Worm (Caenorhabditis elegans) whole organism, young adult: ENCODE results near the gene ZK632.11.

Experiments
- B0261.1 ChIP-seq: sonication (generic microtip); optimal IDR thresholded peaks from 2 replicates; lab custom pipeline; 2016; ENCODE audit warnings: mild to moderate bottlenecking, missing genetic modification characterization, moderate library complexity, missing compliant biosample characterization
- C06A6.2 ChIP-seq: fragments of 200-800 bp; sonication (Bioruptor generic); conservative IDR thresholded peaks from 2 replicates; pipeline ENCODE4 v1.3.6; 2022; ENCODE audit warnings: missing genetic modification characterization, missing compliant biosample characterization
- F23B12.7 ChIP-seq: sonication (generic microtip); optimal IDR thresholded peaks from 2 replicates; lab custom pipeline; 2017; ENCODE audit warnings: missing genetic modification characterization, mild to moderate bottlenecking, missing compliant biosample characterization, antibody characterized with exemption, moderate library complexity; ENCODE audit not compliant: insufficient read depth
- K11D2.4 ChIP-seq: fragments of 200-800 bp; sonication (Bioruptor generic); IDR thresholded peaks from 2 replicates; pipeline ENCODE4 v1.3.6; 2022; ENCODE audit warnings: missing genetic modification reagents, missing genetic modification characterization, missing compliant biosample characterization
- K12H6.12 ChIP-seq: fragments of 200-800 bp; sonication (Bioruptor generic); optimal IDR thresholded peaks from 2 replicates; lab custom pipeline; 2018; ENCODE audit warnings: mild to moderate bottlenecking, missing genetic modification characterization, missing compliant biosample characterization
- T26A5.8 ChIP-seq: sonication (generic microtip); optimal IDR thresholded peaks from 2 replicates; lab custom pipeline; 2016; ENCODE audit warnings: missing genetic modification characterization, missing compliant biosample characterization
- Y53F4B.3 ChIP-seq: fragments of 200-800 bp; sonication (Bioruptor generic); IDR thresholded peaks from 2 replicates; pipeline ENCODE4 v1.3.6; 2022; ENCODE audit warnings: missing genetic modification reagents, missing genetic modification characterization, missing compliant biosample characterization
- aptf-3 ChIP-seq: fragments of 200-800 bp; sonication (Bioruptor generic); IDR thresholded peaks from 2 replicates; pipeline ENCODE4 v1.3.6; 2022; ENCODE audit warnings: missing genetic modification characterization, missing compliant biosample characterization
- attf-3 ChIP-seq: fragments of 200-800 bp; sonication (Bioruptor generic); conservative IDR thresholded peaks from 2 replicates; pipeline ENCODE4 v1.3.6; 2022; ENCODE audit warnings: missing genetic modification reagents, missing genetic modification characterization, missing compliant biosample characterization
- bed-1 ChIP-seq: fragments of 200-800 bp; sonication (Bioruptor generic); IDR thresholded peaks from 2 replicates; pipeline ENCODE4 v1.3.6; 2022; ENCODE audit warnings: missing genetic modification reagents, missing genetic modification characterization, missing compliant biosample characterization
- bed-2 ChIP-seq: fragments of 200-800 bp; sonication (Bioruptor generic); IDR thresholded peaks from 2 replicates; pipeline ENCODE4 v1.3.6; 2022; ENCODE audit warnings: missing genetic modification reagents, missing genetic modification characterization, missing compliant biosample characterization
- cebp-2 ChIP-seq: fragments of 200-800 bp; sonication (Bioruptor generic); IDR thresholded peaks from 2 replicates; pipeline ENCODE4 v1.3.6; 2022; ENCODE audit warnings: missing genetic modification characterization, missing compliant biosample characterization
- ceh-27 ChIP-seq: fragments of 200-800 bp; sonication (Bioruptor generic); optimal IDR thresholded peaks from 2 replicates; lab custom pipeline; 2018; ENCODE audit warnings: mild to moderate bottlenecking, missing genetic modification characterization, moderate library complexity, missing compliant biosample characterization
- ceh-91 ChIP-seq: fragments of 200-800 bp; sonication (Bioruptor generic); IDR thresholded peaks from 2 replicates; pipeline ENCODE4 v1.3.6; 2022; ENCODE audit warnings: missing genetic modification reagents, missing genetic modification characterization, missing compliant biosample characterization
- die-1 ChIP-seq: sonication (generic microtip); optimal IDR thresholded peaks from 2 replicates; lab custom pipeline; 2016; ENCODE audit warnings: missing genotype, mild to moderate bottlenecking, missing genetic modification characterization, missing compliant biosample characterization
- dpff-1 ChIP-seq: sonication (generic microtip); optimal IDR thresholded peaks from 2 replicates; lab custom pipeline; 2017; ENCODE audit warnings: mild to moderate bottlenecking, missing genetic modification characterization, missing compliant biosample characterization
- dpl-1 ChIP-seq: fragments of 150-350 bp; optimal IDR thresholded peaks from 2 replicates; lab custom pipeline; 2014; ENCODE audit warnings: missing biosample characterization, missing genetic modification reagents, missing genetic modification characterization
- him-1 ChIP-seq: sonication (generic microtip); optimal IDR thresholded peaks from 2 replicates; lab custom pipeline; 2016; ENCODE audit warnings: missing genotype, missing genetic modification reagents, missing genetic modification characterization, missing compliant biosample characterization
- hlh-26 ChIP-seq: fragments of 200-800 bp; sonication (Bioruptor generic); conservative IDR thresholded peaks from 2 replicates; pipeline ENCODE4 v1.3.6; 2022; ENCODE audit warnings: missing genetic modification reagents, missing genetic modification characterization, missing compliant biosample characterization
- hrde-1 ChIP-seq: sonication (generic microtip); optimal IDR thresholded peaks from 2 replicates; lab custom pipeline; 2016; ENCODE audit warnings: missing genetic modification characterization, mild to moderate bottlenecking, missing compliant biosample characterization, moderate library complexity, missing genotype, missing genetic modification reagents, borderline replicate concordance
- lag-1 ChIP-seq: fragments of 200-800 bp; sonication (Bioruptor generic); IDR thresholded peaks from 2 replicates; pipeline ENCODE4 v1.3.6; 2022; ENCODE audit warnings: missing genetic modification reagents, missing genetic modification characterization, missing compliant biosample characterization
- lsl-1 ChIP-seq: fragments of 200-800 bp; sonication (Bioruptor generic); optimal IDR thresholded peaks from 2 replicates; lab custom pipeline; 2018; ENCODE audit warnings: mild to moderate bottlenecking, missing genetic modification characterization, moderate library complexity, missing compliant biosample characterization
- madf-10 ChIP-seq: sonication (generic microtip); optimal IDR thresholded peaks from 2 replicates; lab custom pipeline; 2016; ENCODE audit warnings: mild to moderate bottlenecking, missing genetic modification characterization, missing compliant biosample characterization
- madf-3 ChIP-seq: fragments of 200-800 bp; sonication (Bioruptor generic); IDR thresholded peaks from 2 replicates; pipeline ENCODE4 v1.3.6; 2022; ENCODE audit warnings: missing genetic modification reagents, missing genetic modification characterization, missing compliant biosample characterization
- mel-28 ChIP-seq: sonication (generic microtip); optimal IDR thresholded peaks from 2 replicates; lab custom pipeline; 2016; ENCODE audit warnings: borderline replicate concordance, mild to moderate bottlenecking, missing genetic modification characterization, missing compliant biosample characterization
- nfya-2 ChIP-seq: fragments of 200-800 bp; sonication (Bioruptor generic); IDR thresholded peaks from 2 replicates; pipeline ENCODE4 v1.3.6; 2022; ENCODE audit warnings: missing genetic modification reagents, missing genetic modification characterization, missing compliant biosample characterization
- nfyb-1 ChIP-seq: fragments of 200-800 bp; sonication (Bioruptor generic); IDR thresholded peaks from 2 replicates; pipeline ENCODE4 v1.3.6; 2022; ENCODE audit warnings: missing genetic modification reagents, missing genetic modification characterization, missing compliant biosample characterization
- nhr-90 ChIP-seq: sonication (generic microtip); optimal IDR thresholded peaks from 2 replicates; lab custom pipeline; 2016; ENCODE audit warnings: missing genotype, mild to moderate bottlenecking, missing genetic modification characterization, missing compliant biosample characterization
- pha-4 ChIP-seq: fragments of 150-350 bp; sonication (generic microtip); optimal IDR thresholded peaks from 2 replicates; lab custom pipeline; 2014; ENCODE audit warnings: missing biosample characterization, missing genetic modification reagents, missing genetic modification characterization
- rec-8 ChIP-seq, 2 experiments: sonication (generic microtip); optimal IDR thresholded peaks; 2 replicates each; lab custom pipeline; 2016; ENCODE audit warnings: mild to moderate bottlenecking in 2 of 2, missing genetic modification characterization in 2 of 2, missing genetic modification reagents in 2 of 2, missing genotype in 2 of 2, missing biosample characterization in 1 of 2, missing compliant biosample characterization in 1 of 2, moderate library complexity in 1 of 2
- snpc-1.3 ChIP-seq: sonication (generic microtip); optimal IDR thresholded peaks from 2 replicates; lab custom pipeline; 2017; ENCODE audit warnings: missing genetic modification characterization, mild to moderate bottlenecking, missing compliant biosample characterization, antibody characterized with exemption, moderate library complexity, missing genotype, missing genetic modification reagents; ENCODE audit not compliant: insufficient read depth
- snpc-3.4 ChIP-seq: sonication (generic microtip); optimal IDR thresholded peaks from 2 replicates; lab custom pipeline; 2017; ENCODE audit warnings: missing genetic modification characterization, mild to moderate bottlenecking, missing compliant biosample characterization, antibody characterized with exemption, moderate library complexity, missing genotype, missing genetic modification reagents
- somi-1 ChIP-seq: fragments of 200-800 bp; sonication (Bioruptor generic); optimal IDR thresholded peaks from 2 replicates; lab custom pipeline; 2018; ENCODE audit warnings: mild to moderate bottlenecking, missing genetic modification characterization, missing compliant biosample characterization
- tbp1 ChIP-seq: fragments of 200-800 bp; sonication (Bioruptor generic); optimal IDR thresholded peaks from 2 replicates; lab custom pipeline; 2018; ENCODE audit warnings: mild to moderate bottlenecking, missing genetic modification characterization, missing compliant biosample characterization
- ztf-22 ChIP-seq: fragments of 200-800 bp; sonication (Bioruptor generic); optimal IDR thresholded peaks from 2 replicates; lab custom pipeline; 2018; ENCODE audit warnings: mild to moderate bottlenecking, missing genetic modification characterization, moderate library complexity, missing compliant biosample characterization

The ZK632.11 gene

DNA sequence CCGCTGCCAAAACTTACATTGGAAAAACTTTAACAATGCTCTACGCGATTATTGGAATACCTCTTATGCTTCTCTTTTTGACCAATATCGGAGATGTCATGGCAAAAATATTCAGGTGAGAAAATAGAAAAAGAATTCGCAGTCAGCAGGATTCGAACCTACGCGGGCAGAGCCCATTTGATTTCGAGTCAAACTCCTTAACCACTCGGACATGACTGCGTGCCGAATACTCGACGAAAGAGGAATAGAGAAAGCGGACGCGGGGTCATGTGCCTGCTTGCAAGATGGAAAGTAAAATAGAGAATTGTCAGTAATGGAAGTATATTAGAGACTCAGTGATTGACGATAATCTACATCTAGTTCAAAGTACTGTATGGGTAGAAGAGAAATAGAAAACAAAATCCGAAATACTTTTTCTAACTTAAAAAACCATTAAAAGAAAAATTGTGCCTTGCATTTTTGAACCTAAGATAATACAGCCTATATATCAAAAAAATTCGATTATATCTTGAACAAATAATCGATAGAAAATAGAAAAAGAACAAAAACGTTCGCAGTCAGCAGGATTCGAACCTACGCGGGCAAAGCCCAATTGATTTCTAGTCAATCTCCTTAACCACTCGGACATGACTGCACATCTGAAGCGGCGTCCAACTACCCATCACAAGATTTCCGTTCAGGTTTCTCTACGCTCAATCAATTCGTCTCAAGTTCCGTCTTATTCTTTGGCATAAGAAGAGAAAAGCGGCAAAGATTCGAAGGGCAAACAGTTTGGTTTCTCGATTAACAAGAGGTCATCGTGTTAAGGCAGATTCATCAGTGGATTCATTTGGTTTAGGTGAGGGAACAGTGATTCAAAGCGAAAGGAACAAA lies 34.0 kb downstream of the ZK632.11 start (continued):
- no peak for TF ChIP-seq hlh-26 (GFP tag; lab: Robert Waterston, UW)
- no peak for TF ChIP-seq nfya-2 (GFP tag; lab: Robert Waterston, UW)
- 0 out of 2 replicates have a peak, but pooled peaks have one; percentile 71 for TF ChIP-seq aptf-3 (GFP tag; lab: Robert Waterston, UW)
- TF ChIP-seq somi-1, result peak; percentile 38
- peak; percentile 59 for TF ChIP-seq ceh-27 (GFP tag; lab: Kevin White, UChicago)
- no peak for TF ChIP-seq ceh-91
- no peak for TF ChIP-seq K11D2.4 (GFP tag; lab: Robert Waterston, UW)
- peak; percentile 94 for TF ChIP-seq B0261.1 (tag; lab: Kevin White, UChicago)
- TF ChIP-seq hrde-1, result peak; percentile 14
- TF ChIP-seq snpc-3.4 (tag; lab: Kevin White, UChicago), result peak; percentile 54
- no peak for TF ChIP-seq dpff-1 (tag; lab: Kevin White, UChicago)
- TF ChIP-seq bed-1 (GFP tag; lab: Robert Waterston, UW), result no peak
- peak; percentile 40 for TF ChIP-seq K12H6.12
- TF ChIP-seq madf-3 (GFP tag; lab: Robert Waterston, UW), result peak; percentile 54; the same call in 1 of the 2 replicates
- peak; percentile 98 for TF ChIP-seq tbp1 (GFP tag; lab: Kevin White, UChicago)
- 0 out of 2 replicates have a peak, but pooled peaks have one; percentile 37 for TF ChIP-seq attf-3 (GFP tag; lab: Robert Waterston, UW)
- peak; percentile 78 for TF ChIP-seq nhr-90 (tag; lab: Kevin White, UChicago)
- TF ChIP-seq pha-4, result no peak
- peak; percentile 58 for TF ChIP-seq him-1 (tag; lab: Kevin White, UChicago)
- TF ChIP-seq cebp-2 (GFP tag; lab: Robert Waterston, UW), result peak; percentile 89; the same call in 1 of the 2 replicates
- no peak for TF ChIP-seq ztf-22 (GFP tag; lab: Kevin White, UChicago)
- TF ChIP-seq die-1 (tag; lab: Kevin White, UChicago), result peak; percentile 86
- TF ChIP-seq Y53F4B.3 (GFP tag; lab: Robert Waterston, UW), result 0 out of 2 replicates have a peak, but pooled peaks have one; percentile 40
- peak; percentile 81 for TF ChIP-seq nfyb-1 (GFP tag; lab: Robert Waterston, UW)
- no peak for TF ChIP-seq T26A5.8
- no peak for TF ChIP-seq bed-2
- no peak for TF ChIP-seq lag-1 (GFP tag; lab: Robert Waterston, UW)
- no peak for TF ChIP-seq C06A6.2 (GFP tag; lab: Robert Waterston, UW)

ce11 chrIII:9862469-9862868 lies 34.8 kb downstream of the ZK632.11 start:
- no peak for TF ChIP-seq madf-10 (tag; lab: Kevin White, UChicago)
- peak; percentile 83 for TF ChIP-seq lsl-1 (GFP tag; lab: Kevin White, UChicago)
- TF ChIP-seq ztf-22 (GFP tag; lab: Kevin White, UChicago), result no peak

- TF ChIP-seq snpc-1.3 (tag; lab: Kevin White, UChicago), result no peak
- no peak for TF ChIP-seq ceh-91
- no peak for TF ChIP-seq rec-8 (tag; optimal IDR thresholded peaks at IDR 0.05; lab: Kevin White, UChicago)
- TF ChIP-seq bed-1 (GFP tag; lab: Robert Waterston, UW), result no peak
- TF ChIP-seq F23B12.7 (tag; lab: Kevin White, UChicago), result no peak
- no peak for TF ChIP-seq mel-28
- TF ChIP-seq dpl-1, result no peak
Measured at ce11 chrIII:9867352-9867751, 39.6 kb downstream of the ZK632.11 start.
